Worm (Caenorhabditis elegans) whole organism, young adult: ENCODE data around the gene cpt-1.
A peak's percentile ranks its signal among the peaks of the same experiment; 100 is the strongest.

Experiments
- B0019.2 ChIP-seq: fragments of 200-800 bp; sonication (Bioruptor generic); conservative IDR thresholded peaks from 2 replicates; pipeline ENCODE4 v1.3.6; 2022; ENCODE audit warnings: missing genetic modification reagents, missing genetic modification characterization, missing compliant biosample characterization
- B0336.3 ChIP-seq: fragments of 200-800 bp; sonication (Bioruptor generic); IDR thresholded peaks from 2 replicates; pipeline ENCODE4 v1.3.6; 2022; ENCODE audit warnings: missing genetic modification characterization, missing compliant biosample characterization
- D2030.7 ChIP-seq: fragments of 200-800 bp; sonication (Bioruptor generic); IDR thresholded peaks from 2 replicates; pipeline ENCODE4 v1.3.6; 2022; ENCODE audit warnings: missing genetic modification reagents, missing genetic modification characterization, missing compliant biosample characterization
- F23B12.7 ChIP-seq: sonication (generic microtip); optimal IDR thresholded peaks from 2 replicates; lab custom pipeline; 2017; ENCODE audit warnings: missing genetic modification characterization, mild to moderate bottlenecking, missing compliant biosample characterization, antibody characterized with exemption, moderate library complexity; ENCODE audit not compliant: insufficient read depth
- F33H1.4 ChIP-seq: fragments of 200-800 bp; sonication (Bioruptor generic); IDR thresholded peaks from 2 replicates; pipeline ENCODE4 v1.3.6; 2022; ENCODE audit warnings: missing genetic modification reagents, missing genetic modification characterization, missing compliant biosample characterization
- F37B4.10 ChIP-seq: fragments of 200-800 bp; sonication (Bioruptor generic); IDR thresholded peaks from 2 replicates; pipeline ENCODE4 v1.3.6; 2022; ENCODE audit warnings: missing genetic modification characterization, missing compliant biosample characterization
- F49E8.2 ChIP-seq: sonication (generic microtip); optimal IDR thresholded peaks from 3 replicates; lab custom pipeline; 2017; ENCODE audit warnings: missing genetic modification characterization, mild to moderate bottlenecking, missing compliant biosample characterization, antibody characterized with exemption, moderate library complexity; ENCODE audit not compliant: insufficient read depth
- F57C9.4 ChIP-seq: sonication (generic microtip); optimal IDR thresholded peaks from 2 replicates; lab custom pipeline; 2017; ENCODE audit warnings: mild to moderate bottlenecking, missing genetic modification characterization, missing compliant biosample characterization
- T26A5.8 ChIP-seq: sonication (generic microtip); optimal IDR thresholded peaks from 2 replicates; lab custom pipeline; 2016; ENCODE audit warnings: missing genetic modification characterization, missing compliant biosample characterization
- Y53F4B.3 ChIP-seq: fragments of 200-800 bp; sonication (Bioruptor generic); IDR thresholded peaks from 2 replicates; pipeline ENCODE4 v1.3.6; 2022; ENCODE audit warnings: missing genetic modification reagents, missing genetic modification characterization, missing compliant biosample characterization
- Y56A3A.18 ChIP-seq: fragments of 200-800 bp; sonication (Bioruptor generic); IDR thresholded peaks from 2 replicates; pipeline ENCODE4 v1.3.6; 2022; ENCODE audit warnings: missing genetic modification reagents, missing genetic modification characterization, missing compliant biosample characterization
- ama-1 ChIP-seq, 3 experiments: fragments of 150-350 bp in 1 of 3; sonication (generic microtip) in 2 of 3; optimal IDR thresholded peaks; 2 replicates each; lab custom pipeline; 2014 to 2018; ENCODE audit warnings: missing biosample characterization in 2 of 3, missing genetic modification characterization in 2 of 3, missing genetic modification reagents in 2 of 3
- aptf-3 ChIP-seq: fragments of 200-800 bp; sonication (Bioruptor generic); IDR thresholded peaks from 2 replicates; pipeline ENCODE4 v1.3.6; 2022; ENCODE audit warnings: missing genetic modification characterization, missing compliant biosample characterization
- athp-1 ChIP-seq: sonication (generic microtip); optimal IDR thresholded peaks from 2 replicates; lab custom pipeline; 2017; ENCODE audit warnings: mild to moderate bottlenecking, missing genetic modification characterization, missing compliant biosample characterization
- attf-3 ChIP-seq: fragments of 200-800 bp; sonication (Bioruptor generic); conservative IDR thresholded peaks from 2 replicates; pipeline ENCODE4 v1.3.6; 2022; ENCODE audit warnings: missing genetic modification reagents, missing genetic modification characterization, missing compliant biosample characterization
- ccch-3 ChIP-seq: fragments of 200-800 bp; sonication (Bioruptor generic); optimal IDR thresholded peaks from 2 replicates; lab custom pipeline; 2018; ENCODE audit warnings: mild to moderate bottlenecking, missing genetic modification characterization, missing compliant biosample characterization
- ceh-58 ChIP-seq: fragments of 200-800 bp; sonication (Bioruptor generic); IDR thresholded peaks from 2 replicates; pipeline ENCODE4 v1.3.6; 2022; ENCODE audit warnings: missing genetic modification characterization, missing compliant biosample characterization
- dpff-1 ChIP-seq: sonication (generic microtip); optimal IDR thresholded peaks from 2 replicates; lab custom pipeline; 2017; ENCODE audit warnings: mild to moderate bottlenecking, missing genetic modification characterization, missing compliant biosample characterization
- dpl-1 ChIP-seq: fragments of 150-350 bp; optimal IDR thresholded peaks from 2 replicates; lab custom pipeline; 2014; ENCODE audit warnings: missing biosample characterization, missing genetic modification reagents, missing genetic modification characterization
- efl-1 ChIP-seq: fragments of 150-350 bp; optimal IDR thresholded peaks from 2 replicates; lab custom pipeline; 2014; ENCODE audit warnings: missing biosample characterization, missing genetic modification reagents, missing genetic modification characterization
- egrh-3 ChIP-seq: fragments of 200-800 bp; sonication (Bioruptor generic); IDR thresholded peaks from 2 replicates; pipeline ENCODE4 v1.3.6; 2022; ENCODE audit warnings: missing genetic modification reagents, missing genetic modification characterization, missing compliant biosample characterization
- ekl-4 ChIP-seq: fragments of 200-800 bp; sonication (Bioruptor generic); IDR thresholded peaks from 2 replicates; pipeline ENCODE4 v1.3.6; 2022; ENCODE audit warnings: missing genetic modification reagents, missing genetic modification characterization, missing compliant biosample characterization
- gei-17 ChIP-seq: fragments of 200-800 bp; sonication (Bioruptor generic); optimal IDR thresholded peaks from 2 replicates; lab custom pipeline; 2018; ENCODE audit warnings: mild to moderate bottlenecking, missing genetic modification characterization, missing compliant biosample characterization
- hsf-1 ChIP-seq: fragments of 200-800 bp; sonication (Bioruptor generic); IDR thresholded peaks from 2 replicates; pipeline ENCODE4 v1.3.6; 2022; ENCODE audit warnings: missing genetic modification reagents, missing genetic modification characterization, missing compliant biosample characterization
- lag-1 ChIP-seq: fragments of 200-800 bp; sonication (Bioruptor generic); IDR thresholded peaks from 2 replicates; pipeline ENCODE4 v1.3.6; 2022; ENCODE audit warnings: missing genetic modification reagents, missing genetic modification characterization, missing compliant biosample characterization
- let-526 ChIP-seq: fragments of 200-800 bp; sonication (Bioruptor generic); IDR thresholded peaks from 2 replicates; pipeline ENCODE4 v1.3.6; 2022; ENCODE audit warnings: missing genetic modification reagents, missing genetic modification characterization, missing compliant biosample characterization
- let-607 ChIP-seq, 2 experiments: fragments of 200-800 bp in 1 of 2; sonication (Bioruptor generic) in 1 of 2; sonication (generic microtip) in 1 of 2; optimal IDR thresholded peaks; 2 replicates each; lab custom pipeline; 2016 to 2018; ENCODE audit warnings: mild to moderate bottlenecking in 2 of 2, missing compliant biosample characterization in 2 of 2, missing genetic modification characterization in 2 of 2, moderate library complexity in 2 of 2, missing genotype in 1 of 2
- lin-54 ChIP-seq: fragments of 200-800 bp; sonication (Bioruptor generic); optimal IDR thresholded peaks from 2 replicates; lab custom pipeline; 2018; ENCODE audit warnings: mild to moderate bottlenecking, missing genetic modification characterization, missing compliant biosample characterization
- madf-6 ChIP-seq: fragments of 200-800 bp; sonication (Bioruptor generic); IDR thresholded peaks from 2 replicates; pipeline ENCODE4 v1.3.6; 2022; ENCODE audit warnings: missing genetic modification reagents, missing genetic modification characterization, missing compliant biosample characterization
- madf-8 ChIP-seq: fragments of 200-800 bp; sonication (Bioruptor generic); conservative IDR thresholded peaks from 2 replicates; pipeline ENCODE4 v1.3.6; 2022; ENCODE audit warnings: missing genetic modification reagents, missing genetic modification characterization, missing compliant biosample characterization
- mcd-1 ChIP-seq: fragments of 200-800 bp; sonication (Bioruptor generic); IDR thresholded peaks from 2 replicates; pipeline ENCODE4 v1.3.6; 2022; ENCODE audit warnings: missing genetic modification reagents, missing genetic modification characterization, missing compliant biosample characterization
- nhr-179 ChIP-seq: sonication (generic microtip); optimal IDR thresholded peaks from 2 replicates; lab custom pipeline; 2016; ENCODE audit warnings: mild to moderate bottlenecking, missing genetic modification characterization, missing compliant biosample characterization
- nhr-90 ChIP-seq: sonication (generic microtip); optimal IDR thresholded peaks from 2 replicates; lab custom pipeline; 2016; ENCODE audit warnings: missing genotype, mild to moderate bottlenecking, missing genetic modification characterization, missing compliant biosample characterization
- pbrm-1 ChIP-seq: fragments of 200-800 bp; sonication (Bioruptor generic); IDR thresholded peaks from 2 replicates; pipeline ENCODE4 v1.3.6; 2022; ENCODE audit warnings: missing genetic modification reagents, missing genetic modification characterization, missing compliant biosample characterization
- rec-8 ChIP-seq, 2 experiments: sonication (generic microtip); optimal IDR thresholded peaks; 2 replicates each; lab custom pipeline; 2016; ENCODE audit warnings: mild to moderate bottlenecking in 2 of 2, missing genetic modification characterization in 2 of 2, missing genetic modification reagents in 2 of 2, missing genotype in 2 of 2, missing biosample characterization in 1 of 2, missing compliant biosample characterization in 1 of 2, moderate library complexity in 1 of 2
- repo-1 ChIP-seq: sonication (generic microtip); optimal IDR thresholded peaks from 2 replicates; lab custom pipeline; 2017; ENCODE audit warnings: mild to moderate bottlenecking, missing genetic modification characterization, missing compliant biosample characterization
- rpc-1 ChIP-seq, 2 experiments: fragments of 150-350 bp in 1 of 2; sonication (generic microtip) in 1 of 2; optimal IDR thresholded peaks; 2 replicates each; lab custom pipeline; 2014 to 2018; ENCODE audit warnings: missing biosample characterization in 1 of 2, missing genetic modification characterization in 1 of 2, missing genetic modification reagents in 1 of 2, missing genotype in 1 of 2
- sdz-38 ChIP-seq: sonication (generic microtip); optimal IDR thresholded peaks from 2 replicates; lab custom pipeline; 2016; ENCODE audit warnings: missing genotype, missing genetic modification characterization, missing compliant biosample characterization
- snpc-1.3 ChIP-seq: sonication (generic microtip); optimal IDR thresholded peaks from 2 replicates; lab custom pipeline; 2017; ENCODE audit warnings: missing genetic modification characterization, mild to moderate bottlenecking, missing compliant biosample characterization, antibody characterized with exemption, moderate library complexity, missing genotype, missing genetic modification reagents; ENCODE audit not compliant: insufficient read depth
- snpc-3.4 ChIP-seq: sonication (generic microtip); optimal IDR thresholded peaks from 2 replicates; lab custom pipeline; 2017; ENCODE audit warnings: missing genetic modification characterization, mild to moderate bottlenecking, missing compliant biosample characterization, antibody characterized with exemption, moderate library complexity, missing genotype, missing genetic modification reagents
- snpc-4 ChIP-seq, 5 experiments: fragments of 150-350 bp in 1 of 5; sonication (generic microtip) in 4 of 5; optimal IDR thresholded peaks; 2 replicates each; lab custom pipeline; 2014 to 2018; ENCODE audit warnings: missing genetic modification characterization in 5 of 5, missing biosample characterization in 3 of 5, antibody characterized with exemption in 2 of 5, mild to moderate bottlenecking in 2 of 5, missing compliant biosample characterization in 2 of 5, missing genotype in 2 of 5, moderate library complexity in 2 of 5, missing genetic modification reagents in 1 of 5
- somi-1 ChIP-seq: fragments of 200-800 bp; sonication (Bioruptor generic); optimal IDR thresholded peaks from 2 replicates; lab custom pipeline; 2018; ENCODE audit warnings: mild to moderate bottlenecking, missing genetic modification characterization, missing compliant biosample characterization
- tbp1 ChIP-seq: fragments of 200-800 bp; sonication (Bioruptor generic); optimal IDR thresholded peaks from 2 replicates; lab custom pipeline; 2018; ENCODE audit warnings: mild to moderate bottlenecking, missing genetic modification characterization, missing compliant biosample characterization
- unc-62 ChIP-seq: fragments of 150-350 bp; optimal IDR thresholded peaks from 2 replicates; lab custom pipeline; 2014; ENCODE audit warnings: missing biosample characterization, missing genetic modification reagents, missing genetic modification characterization
- zfh-2 ChIP-seq: fragments of 200-800 bp; sonication (Bioruptor generic); conservative IDR thresholded peaks from 2 replicates; pipeline ENCODE4 v1.3.6; 2022; ENCODE audit warnings: missing genetic modification reagents, missing genetic modification characterization, missing compliant biosample characterization

Gene cpt-1

ce11 chrII:12799927-12800522 is 3.8 kb upstream of the cpt-1 start (continued):
- TF ChIP-seq ekl-4 (GFP tag; lab: Robert Waterston, UW) (peak; percentile 77), madf-8 (GFP tag; lab: Robert Waterston, UW) (peak; percentile 91), ama-1 (optimal IDR thresholded peaks at IDR 0.05; lab: Kevin White, UChicago) (no peak), ama-1 (GFP tag; optimal IDR thresholded peaks at IDR 0.05; lab: Kevin White, UChicago) (no peak), dpff-1 (tag; lab: Kevin White, UChicago) (no peak), mcd-1 (peak; percentile 97), dpl-1 (peak; percentile 92), efl-1 (GFP tag; lab: Kevin White, UChicago) (peak; percentile 98), rec-8 (tag; optimal IDR thresholded peaks at IDR 0.05; lab: Kevin White, UChicago) (no peak), T26A5.8 (tag; lab: Kevin White, UChicago) (no peak), D2030.7 (peak; percentile 90), B0019.2 (GFP tag; lab: Robert Waterston, UW) (peak; percentile 52), F33H1.4 (peak; percentile 84), F49E8.2 (tag; lab: Kevin White, UChicago) (peak; percentile 49), attf-3 (GFP tag; lab: Robert Waterston, UW) (0 out of 2 replicates have a peak, but pooled peaks have one; percentile 57), F37B4.10 (GFP tag; lab: Robert Waterston, UW) (no peak), snpc-3.4 (tag; lab: Kevin White, UChicago) (peak; percentile 75), Y53F4B.3 (GFP tag; lab: Robert Waterston, UW) (no peak), B0336.3 (GFP tag; lab: Robert Waterston, UW) (peak; percentile 54), tbp1 (GFP tag; lab: Kevin White, UChicago) (peak; percentile 28), lin-54 (GFP tag; lab: Kevin White, UChicago) (peak; percentile 98), unc-62 (no peak), gei-17 (GFP tag; lab: Kevin White, UChicago) (no peak), lag-1 (GFP tag; lab: Robert Waterston, UW) (no peak), somi-1 (no peak), sdz-38 (tag; lab: Kevin White, UChicago) (no peak), athp-1 (no peak)

- TF ChIP-seq repo-1 (tag; lab: Kevin White, UChicago) (no peak), hsf-1 (GFP tag; lab: Robert Waterston, UW) (peak; percentile 79), pbrm-1 (no peak), zfh-2 (no peak), F57C9.4 (no peak)
Observed at ce11 chrII:12799364-12799763, 3.1 kb upstream of the cpt-1 start.

- no peak for TF ChIP-seq F23B12.7 (tag; lab: Kevin White, UChicago)
- peak in 1 of 2 experiments; percentile 72 for TF ChIP-seq let-607 (tag; optimal IDR thresholded peaks at IDR 0.05; lab: Kevin White, UChicago)
- TF ChIP-seq madf-6 (GFP tag; lab: Robert Waterston, UW) = no peak; the same call in 1 of the 2 replicates
- TF ChIP-seq ceh-58 (GFP tag; lab: Robert Waterston, UW) = 0 out of 2 replicates have a peak, but pooled peaks have one; percentile 22
- TF ChIP-seq let-526 = peak; percentile 71; the same call in 1 of the 2 replicates
- TF ChIP-seq rpc-1 (optimal IDR thresholded peaks at IDR 0.05; lab: Kevin White, UChicago) = no peak
- TF ChIP-seq rpc-1 (tag; optimal IDR thresholded peaks at IDR 0.05; lab: Kevin White, UChicago) = no peak
- peak; percentile 75 for TF ChIP-seq nhr-90 (tag; lab: Kevin White, UChicago)
- no peak for TF ChIP-seq nhr-179 (tag; lab: Kevin White, UChicago)
- no peak for TF ChIP-seq aptf-3 (GFP tag; lab: Robert Waterston, UW)
- no peak for TF ChIP-seq ccch-3
- no peak for TF ChIP-seq snpc-4 (GFP tag; optimal IDR thresholded peaks at IDR 0.05; lab: Kevin White, UChicago)
- peak in 2 of 4 experiments; percentile 63 to 64 for TF ChIP-seq snpc-4 (tag; optimal IDR thresholded peaks at IDR 0.05; lab: Kevin White, UChicago)
- peak; percentile 55; the same call in 1 of the 2 replicates for TF ChIP-seq egrh-3
- TF ChIP-seq snpc-1.3 (tag; lab: Kevin White, UChicago) = no peak
- 0 out of 2 replicates have a peak, but pooled peaks have one; percentile 24 for TF ChIP-seq Y56A3A.18
Observed at ce11 chrII:12798814-12799213, 2.6 kb upstream of the cpt-1 start.
